Fruit fly (Drosophila melanogaster): ENCODE measurements around the gene Spase22-23.

Spase22-23 gene

dm6 chr3R:24230423-24231205 lies 779 bp upstream of the Spase22-23 start, which contains the start of gene mask (continued):
- TF ChIP-seq CG5245 (GFP tag; optimal IDR thresholded peaks at IDR 0.05) (peak; percentile 59), ase (GFP tag; IDR thresholded peaks at IDR 0.05) (peak; percentile 61; the same call in 2 of the 3 replicates), C15 (GFP tag; IDR thresholded peaks at IDR 0.05) (peak; percentile 48; the same call in 1 of the 3 replicates), ATbp (GFP tag; optimal IDR thresholded peaks at IDR 0.05) (peak; percentile 54), Fer3 (tag; optimal IDR thresholded peaks at IDR 0.05) (peak; percentile 78), Lim3 (GFP tag; IDR thresholded peaks at IDR 0.05) (no peak), CG11560 (tag; IDR thresholded peaks at IDR 0.05) (no peak; the same call in 2 of the 3 replicates), disco-r (GFP tag; optimal IDR thresholded peaks at IDR 0.05) (peak; percentile 73), Camta (GFP tag; optimal IDR thresholded peaks at IDR 0.05) (peak; percentile 84), CG6765 (GFP tag; optimal IDR thresholded peaks at IDR 0.05) (peak; percentile 87), tll (GFP tag; optimal IDR thresholded peaks at IDR 0.05) (peak in 1 of 2 experiments; percentile 62), CG11085 (GFP tag; IDR thresholded peaks at IDR 0.05) (peak; percentile 86), tgo (GFP tag; IDR thresholded peaks at IDR 0.05) (peak; percentile 67), insv (GFP tag; optimal IDR thresholded peaks at IDR 0.05) (peak in 1 of 2 experiments; percentile 71), CG12942 (GFP tag; optimal IDR thresholded peaks at IDR 0.05) (peak; percentile 38), bab2 (GFP tag; optimal IDR thresholded peaks at IDR 0.05) (peak; percentile 50), Hmx (GFP tag; optimal IDR thresholded peaks at IDR 0.05) (peak; percentile 27), CG11695 (GFP tag; IDR thresholded peaks at IDR 0.05) (0 out of 3 replicates have a peak, but pooled peaks have one; percentile 24), CG3281 (GFP tag; optimal IDR thresholded peaks at IDR 0.05) (peak; percentile 82), Lpt (GFP tag; optimal IDR thresholded peaks at IDR 0.05) (no peak), CkIIα-i1 (GFP tag; IDR thresholded peaks at IDR 0.05) (no peak), CG30431 (GFP tag; optimal IDR thresholded peaks at IDR 0.05) (peak; percentile 33), CG10979 (tag; optimal IDR thresholded peaks at IDR 0.05) (peak; percentile 25), psq (GFP tag; optimal IDR thresholded peaks at IDR 0.05) (no peak), Hand (GFP tag; optimal IDR thresholded peaks at IDR 0.05) (peak; percentile 67), bcd (GFP tag; optimal IDR thresholded peaks at IDR 0.05) (peak; percentile 88), CG6175 (GFP tag; IDR thresholded peaks at IDR 0.05) (peak; percentile 68; the same call in 1 of the 3 replicates), crc (GFP tag; optimal IDR thresholded peaks at IDR 0.05) (peak; percentile 82), CG11093 (GFP tag; IDR thresholded peaks at IDR 0.05) (no peak), gfzf (GFP tag; optimal IDR thresholded peaks at IDR 0.05) (peak; percentile 89), repo (GFP tag; optimal IDR thresholded peaks at IDR 0.05) (peak; percentile 73), Hmr (GFP tag; optimal IDR thresholded peaks at IDR 0.05) (peak; percentile 86), CG8281 (tag; optimal IDR thresholded peaks at IDR 0.05) (no peak), abd-A (tag; optimal IDR thresholded peaks at IDR 0.05) (no peak), lilli (GFP tag; optimal IDR thresholded peaks at IDR 0.05) (peak; percentile 68), CG15514 (GFP tag; optimal IDR thresholded peaks at IDR 0.05) (peak; percentile 76), phol (tag; optimal IDR thresholded peaks at IDR 0.05) (peak; percentile 98), ab (GFP tag; optimal IDR thresholded peaks at IDR 0.05) (no peak), ranshi (GFP tag; IDR thresholded peaks at IDR 0.05) (peak; percentile 68), dati (GFP tag; IDR thresholded peaks at IDR 0.05) (peak; percentile 55; the same call in 1 of the 2 replicates), dm (GFP tag; optimal IDR thresholded peaks at IDR 0.05) (peak; percentile 77), ap (GFP tag; IDR thresholded peaks at IDR 0.05) (peak; percentile 69; the same call in 1 of the 2 replicates), scrt (GFP tag; optimal IDR thresholded peaks at IDR 0.05) (peak; percentile 64), dmrt99B (tag; optimal IDR thresholded peaks at IDR 0.05) (no peak), Sox100B (GFP tag; optimal IDR thresholded peaks at IDR 0.05) (peak; percentile 75), CG31224 (GFP tag; IDR thresholded peaks at IDR 0.05) (peak; percentile 67), luna (GFP tag; optimal IDR thresholded peaks at IDR 0.05) (peak; percentile 84), CG18011 (GFP tag; optimal IDR thresholded peaks at IDR 0.05) (peak; percentile 64), sug (tag; optimal IDR thresholded peaks at IDR 0.05) (peak; percentile 82)
